Worm (Caenorhabditis elegans): ENCODE data around the gene cyp-13A8.

DNA sequence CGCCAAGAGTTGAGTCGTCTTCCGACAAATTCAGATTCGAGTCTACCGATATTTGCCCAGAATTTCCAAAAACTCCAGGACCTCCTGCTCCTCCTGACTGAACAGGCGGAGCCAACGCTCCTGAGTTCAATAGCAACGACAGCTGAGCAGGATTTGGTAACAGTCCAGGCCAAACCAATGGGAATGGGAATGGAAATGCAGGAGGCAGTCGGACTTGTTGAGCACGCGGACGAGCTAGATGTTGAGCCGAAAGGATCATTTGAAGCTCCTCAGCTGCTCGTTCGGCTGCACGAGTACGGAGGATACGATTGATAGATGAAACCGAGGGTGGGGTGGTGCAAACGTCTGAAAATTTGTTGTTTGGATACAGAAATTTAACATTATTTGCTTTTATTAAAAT lies 19.6 kb upstream of the cyp-13A8 start:
- TF ChIP-seq med-1 (GFP tag; optimal IDR thresholded peaks at IDR 0.05; ENCODE audit: insufficient read depth), result no peak
- TF ChIP-seq ztf-23 (GFP tag; IDR thresholded peaks at IDR 0.05), result no peak
- TF ChIP-seq tab-1 (GFP tag; IDR thresholded peaks at IDR 0.05), result no peak
- no peak for TF ChIP-seq klf-2 (GFP tag; conservative IDR thresholded peaks at IDR 0.05)
- TF ChIP-seq ref-1 (GFP tag; conservative IDR thresholded peaks at IDR 0.05), result no peak
